Worm (Caenorhabditis elegans): ENCODE measurements around the gene lmtr-2.
A peak's percentile ranks its signal among the peaks of the same experiment; 100 is the strongest.

The lmtr-2 gene

DNA sequence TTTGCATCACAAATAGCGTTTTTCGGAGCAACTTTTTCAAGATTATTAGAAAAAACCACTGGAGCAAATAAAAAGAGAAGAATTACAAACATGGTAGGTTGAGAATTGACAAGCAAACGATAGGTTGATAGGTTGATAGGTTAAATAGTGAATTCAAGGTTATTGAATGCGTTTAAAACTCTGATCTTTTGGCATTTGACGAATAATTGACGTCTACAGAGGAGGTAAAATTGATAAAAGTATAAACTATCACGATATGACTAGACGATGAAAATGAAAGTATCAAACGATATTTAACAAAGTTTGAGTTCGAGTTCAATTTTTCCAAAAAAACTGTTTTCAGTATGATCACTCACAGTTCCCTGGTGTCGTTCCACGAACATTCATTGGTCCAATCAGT, 25.0 kb upstream of the lmtr-2 start, which contains the start of gene ZC513.14:
Gene ZC513.14, minus strand, starts transcription at position 101 of the 400 bp plus-strand sequence.
- TF ChIP-seq dao-5 (tag; optimal IDR thresholded peaks at IDR 0.05) (no peak), him-1 (tag; optimal IDR thresholded peaks at IDR 0.05) (no peak)

DNA sequence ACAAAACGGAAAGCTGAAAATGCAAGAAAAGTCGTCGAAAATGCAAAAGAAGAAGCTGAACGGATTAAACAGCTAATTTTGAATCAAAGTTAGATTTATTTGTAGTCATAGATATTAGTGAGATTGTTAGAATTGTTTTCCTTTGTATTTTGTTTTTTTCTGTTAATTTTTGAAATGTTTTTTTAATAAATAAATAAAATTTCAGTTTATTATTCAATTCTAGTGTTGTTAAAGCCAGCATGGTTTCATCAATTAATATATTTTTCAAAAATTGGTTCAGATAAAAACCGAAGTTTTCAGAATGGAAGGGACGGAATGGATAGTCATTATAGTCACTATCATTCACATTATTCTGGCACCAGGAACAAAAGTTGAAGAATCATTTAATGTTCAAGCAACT, 23.9 kb upstream of the lmtr-2 start, which contains the start of gene algn-12:
Gene algn-12, plus strand, starts transcription at position 301 of the 400 bp plus-strand sequence.
- TF ChIP-seq dao-5 (tag; optimal IDR thresholded peaks at IDR 0.05) (no peak), him-1 (tag; optimal IDR thresholded peaks at IDR 0.05) (no peak), W03F9.2 (tag; optimal IDR thresholded peaks at IDR 0.05) (no peak)

DNA sequence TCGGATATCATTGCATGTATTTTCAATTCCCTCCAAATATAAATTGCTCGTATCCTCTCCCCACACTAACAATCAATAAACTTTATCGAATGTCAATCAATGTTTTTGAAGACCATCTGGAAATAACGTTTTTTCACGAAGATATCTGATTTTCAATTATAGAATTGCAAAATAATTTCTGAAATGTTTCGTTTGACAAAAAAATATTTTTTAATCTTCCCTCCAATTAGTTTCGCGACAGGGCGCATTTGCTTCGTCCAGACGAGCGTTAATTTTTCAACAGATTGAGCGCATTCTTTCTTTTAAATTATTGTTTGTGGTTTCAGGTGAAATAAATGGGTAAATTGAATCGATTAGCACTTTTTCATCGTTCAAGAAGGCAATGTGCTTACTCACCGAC, 20.2 kb upstream of the lmtr-2 start, which contains the start of gene vars-1:
Gene vars-1, plus strand, starts transcription at position 291 of the 400 bp plus-strand sequence.
- TF ChIP-seq dao-5 (tag; optimal IDR thresholded peaks at IDR 0.05) (no peak), him-1 (tag; optimal IDR thresholded peaks at IDR 0.05) (no peak), W03F9.2 (tag; optimal IDR thresholded peaks at IDR 0.05) (no peak)

DNA sequence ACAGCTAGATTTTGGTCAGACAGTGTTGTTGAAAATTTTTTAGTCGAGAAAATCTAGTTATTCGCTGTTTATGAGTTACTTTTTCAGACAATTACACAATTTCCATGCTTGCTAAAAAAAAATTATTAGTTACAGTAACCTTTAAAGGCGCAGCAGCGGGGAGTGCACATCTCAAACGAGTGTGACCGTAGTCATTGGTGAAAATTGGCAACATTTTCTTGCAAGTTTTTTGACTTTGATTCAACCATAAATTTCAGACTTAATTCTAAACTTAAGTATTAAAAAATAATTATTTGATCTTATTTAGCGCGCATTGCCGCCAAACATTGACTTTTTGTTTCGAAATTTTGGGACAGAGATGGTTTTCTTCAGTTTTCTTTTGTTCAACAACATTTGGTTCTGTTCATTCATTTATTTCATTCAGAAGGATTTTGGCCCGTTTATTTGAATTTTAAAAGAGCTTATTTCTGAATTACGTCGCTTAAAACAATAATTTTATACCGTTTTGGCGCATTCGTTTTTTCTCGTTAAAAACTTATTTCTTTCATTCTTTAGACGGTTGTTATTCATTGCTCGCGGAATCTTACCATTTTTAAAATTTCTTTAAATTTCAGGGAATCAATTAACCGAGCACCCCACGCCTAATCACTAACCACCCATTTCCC, 18.1 kb upstream of the lmtr-2 start, which contains the start of gene oma-2:
Gene oma-2, plus strand, starts transcription at position 615 of the 665 bp plus-strand sequence.
- TF ChIP-seq W03F9.2 (tag; optimal IDR thresholded peaks at IDR 0.05), result no peak
- no peak for TF ChIP-seq him-1 (tag; optimal IDR thresholded peaks at IDR 0.05)

DNA sequence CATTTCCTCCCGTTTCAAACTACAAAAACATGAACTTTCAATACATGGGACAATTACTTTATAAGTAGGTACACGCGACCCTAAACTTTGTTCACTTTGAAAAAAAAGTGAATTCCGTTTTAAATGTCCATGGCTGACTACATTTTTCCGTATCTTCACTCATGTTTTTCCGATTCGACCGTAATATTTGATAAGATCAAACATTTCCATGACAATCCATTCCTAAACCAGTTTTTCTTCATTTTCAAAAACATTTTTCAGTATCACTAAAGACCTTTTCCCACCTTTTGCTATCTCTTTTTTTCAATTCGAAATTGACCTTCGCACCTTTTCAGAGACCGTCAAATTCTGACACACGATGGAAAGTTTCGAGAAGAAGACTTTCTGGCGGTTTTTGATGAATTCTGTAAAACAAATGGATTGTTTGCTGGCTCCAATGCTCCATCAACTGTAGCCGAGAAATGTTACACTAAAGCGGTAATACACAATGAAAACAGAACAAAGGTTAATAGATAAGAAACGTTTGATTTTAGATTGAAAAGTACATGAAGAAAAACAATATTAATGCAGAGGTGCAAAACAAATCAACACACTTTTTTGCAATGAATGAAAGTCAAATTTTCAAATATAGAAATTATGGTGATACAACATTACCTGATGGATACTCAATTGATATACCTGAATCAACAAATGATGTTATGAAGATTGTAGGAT, 16.7 kb upstream of the lmtr-2 start:
- TF ChIP-seq him-1 (tag; optimal IDR thresholded peaks at IDR 0.05), result no peak
- TF ChIP-seq dao-5 (tag; optimal IDR thresholded peaks at IDR 0.05), result no peak
- no peak for TF ChIP-seq W03F9.2 (tag; optimal IDR thresholded peaks at IDR 0.05)

DNA sequence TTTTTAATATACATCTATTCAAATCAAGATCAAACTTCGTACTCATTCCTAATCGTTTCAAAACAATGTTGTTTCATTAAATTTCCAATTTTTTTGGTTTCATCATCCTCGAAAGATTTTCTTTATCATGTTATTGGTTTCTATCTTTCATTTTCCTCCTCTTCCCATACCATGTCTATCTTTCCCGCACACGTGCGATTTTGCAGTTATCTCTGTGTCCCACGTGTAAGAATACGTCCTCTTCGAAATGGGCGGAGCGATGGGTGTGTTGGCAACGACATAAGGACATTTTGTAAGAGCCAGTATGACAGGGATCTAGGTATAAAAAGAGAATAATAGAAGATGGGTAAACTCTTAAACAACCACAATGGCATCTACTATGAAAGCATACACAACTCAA, 15.4 kb upstream of the lmtr-2 start, which contains the start of gene F43H9.4:
Gene F43H9.4, plus strand, starts transcription at position 366 of the 400 bp plus-strand sequence.
- TF ChIP-seq W03F9.2 (tag; optimal IDR thresholded peaks at IDR 0.05), result no peak
- TF ChIP-seq him-1 (tag; optimal IDR thresholded peaks at IDR 0.05), result no peak
- TF ChIP-seq dao-5 (tag; optimal IDR thresholded peaks at IDR 0.05), result no peak

DNA sequence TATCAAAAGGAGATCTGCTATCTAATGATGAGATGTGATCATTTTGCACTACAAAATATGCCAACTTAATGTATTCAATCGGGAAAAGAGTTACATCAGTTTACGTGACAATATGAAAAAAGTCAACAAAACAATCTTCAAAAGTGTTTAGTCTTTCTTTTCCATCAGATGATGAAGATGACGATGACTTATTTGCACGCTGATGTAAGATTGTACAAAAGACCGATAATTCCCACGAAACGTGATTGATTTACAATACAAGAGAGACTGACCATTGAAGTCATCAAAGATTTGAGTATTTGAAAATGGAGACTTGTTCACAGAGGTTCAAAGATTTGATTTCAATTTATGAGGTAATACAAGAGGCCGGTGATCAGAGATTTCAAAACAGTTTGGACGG, 14.4 kb upstream of the lmtr-2 start:
- TF ChIP-seq W03F9.2 (tag; optimal IDR thresholded peaks at IDR 0.05), result no peak
- TF ChIP-seq dao-5 (tag; optimal IDR thresholded peaks at IDR 0.05), result no peak
- no peak for TF ChIP-seq him-1 (tag; optimal IDR thresholded peaks at IDR 0.05)

DNA sequence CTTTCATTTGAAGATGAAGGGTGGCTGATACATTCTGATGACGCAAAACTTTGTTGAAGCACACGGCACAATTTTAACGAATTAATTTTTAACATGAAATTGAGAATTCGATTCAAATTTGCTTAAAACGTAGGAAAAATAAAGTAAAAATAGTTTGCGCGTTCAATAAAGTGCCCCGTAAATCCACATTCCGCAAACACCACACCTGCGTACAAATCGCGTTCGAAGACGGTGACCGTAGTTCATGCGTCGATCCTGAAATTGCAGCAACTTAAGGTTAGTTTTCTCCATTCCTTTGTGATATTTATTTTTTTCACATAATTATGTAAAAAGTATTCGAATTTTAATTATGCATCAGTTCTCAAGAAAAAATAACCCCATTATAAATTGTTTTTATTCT, 13.8 kb upstream of the lmtr-2 start, which contains the start of gene F43H9.3:
Gene F43H9.3, minus strand, starts transcription at position 189 of the 400 bp plus-strand sequence.
- TF ChIP-seq him-1 (tag; optimal IDR thresholded peaks at IDR 0.05) (no peak), W03F9.2 (tag; optimal IDR thresholded peaks at IDR 0.05) (no peak), dao-5 (tag; optimal IDR thresholded peaks at IDR 0.05) (no peak)

DNA sequence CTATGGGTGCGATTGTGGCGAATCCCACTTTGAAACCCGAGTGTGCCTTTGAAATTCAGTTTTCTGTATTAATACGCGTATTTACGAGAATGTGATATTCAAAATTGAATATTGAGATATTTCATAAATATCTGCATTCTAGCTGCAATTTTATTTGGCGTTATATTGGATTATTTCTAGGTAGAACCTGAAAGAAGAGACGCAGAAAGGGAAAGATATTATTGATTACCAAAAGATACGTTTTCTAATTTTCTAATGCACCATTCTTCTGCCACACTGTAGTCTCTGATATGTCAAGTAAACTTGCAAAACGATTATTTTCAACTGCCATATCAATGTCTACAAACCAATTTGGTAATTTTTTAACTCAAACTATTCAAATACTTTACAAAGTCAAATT, 11.1 kb upstream of the lmtr-2 start, which contains the start of gene ech-3:
Gene ech-3, plus strand, starts transcription at position 178 of the 400 bp plus-strand sequence.
- TF ChIP-seq W03F9.2 (tag; optimal IDR thresholded peaks at IDR 0.05) (no peak), him-1 (tag; optimal IDR thresholded peaks at IDR 0.05) (no peak), dao-5 (tag; optimal IDR thresholded peaks at IDR 0.05) (no peak)

DNA sequence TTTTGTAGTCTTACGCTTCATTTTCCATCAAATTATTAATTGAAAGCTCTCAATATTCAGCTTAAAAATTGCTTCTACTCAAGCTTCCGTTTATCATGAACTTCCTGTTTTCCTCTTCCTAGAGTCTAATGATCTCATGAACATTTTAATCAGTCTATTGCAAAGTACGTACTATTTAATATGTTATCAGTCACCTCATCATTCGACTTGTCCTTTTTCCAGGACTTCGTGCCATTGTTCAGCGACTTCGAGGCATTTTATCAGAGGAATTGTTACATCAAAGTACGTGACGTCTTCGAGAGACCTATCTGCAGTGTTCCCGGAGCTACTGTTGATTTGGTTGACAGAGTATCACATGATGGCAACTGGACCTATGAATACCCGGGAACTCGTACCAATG, 8.9 kb upstream of the lmtr-2 start:
- TF ChIP-seq him-1 (tag; optimal IDR thresholded peaks at IDR 0.05) (no peak), W03F9.2 (tag; optimal IDR thresholded peaks at IDR 0.05) (no peak), dao-5 (tag; optimal IDR thresholded peaks at IDR 0.05) (no peak)

DNA sequence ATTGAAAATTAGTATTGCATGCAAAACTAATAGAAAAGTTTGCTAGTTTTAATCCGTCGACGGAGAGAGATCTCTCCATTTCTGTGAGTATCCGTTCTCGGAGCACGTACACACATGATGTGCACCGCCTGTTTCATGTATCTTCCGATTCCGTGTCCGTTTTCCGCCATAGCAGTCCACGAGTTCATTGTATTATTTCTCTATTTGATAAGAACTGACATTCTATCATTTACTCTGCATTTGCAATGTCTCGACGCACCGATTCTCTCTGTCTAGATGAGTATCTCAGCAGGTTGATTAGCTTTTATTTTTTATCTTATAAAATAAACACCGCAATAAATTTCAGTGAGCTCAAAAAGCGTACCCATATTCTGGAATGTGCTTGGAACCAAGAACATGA, 8.0 kb upstream of the lmtr-2 start:
- TF ChIP-seq dao-5 (tag; optimal IDR thresholded peaks at IDR 0.05) (no peak), him-1 (tag; optimal IDR thresholded peaks at IDR 0.05) (no peak), W03F9.2 (tag; optimal IDR thresholded peaks at IDR 0.05) (no peak)

DNA sequence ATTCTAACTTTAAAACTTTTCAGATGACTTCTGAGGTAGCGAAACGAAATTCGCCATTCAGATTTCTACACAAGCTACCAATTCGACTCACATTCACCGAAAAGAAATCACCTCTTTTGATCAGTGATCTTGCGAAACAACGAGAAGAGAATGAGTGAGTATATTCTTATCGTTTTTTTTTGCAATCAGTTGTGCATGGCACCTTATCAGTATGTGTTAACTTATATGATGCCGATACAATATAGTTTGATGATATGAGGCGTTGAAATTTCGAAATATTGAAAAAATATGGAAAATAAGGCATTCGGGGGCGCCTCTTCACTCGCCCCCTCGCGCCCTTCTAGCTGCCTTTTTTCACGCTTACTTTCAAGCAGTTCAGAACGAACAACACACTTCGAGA, 7.0 kb upstream of the lmtr-2 start:
- TF ChIP-seq W03F9.2 (tag; optimal IDR thresholded peaks at IDR 0.05) (no peak), him-1 (tag; optimal IDR thresholded peaks at IDR 0.05) (no peak), dao-5 (tag; optimal IDR thresholded peaks at IDR 0.05) (no peak)

DNA sequence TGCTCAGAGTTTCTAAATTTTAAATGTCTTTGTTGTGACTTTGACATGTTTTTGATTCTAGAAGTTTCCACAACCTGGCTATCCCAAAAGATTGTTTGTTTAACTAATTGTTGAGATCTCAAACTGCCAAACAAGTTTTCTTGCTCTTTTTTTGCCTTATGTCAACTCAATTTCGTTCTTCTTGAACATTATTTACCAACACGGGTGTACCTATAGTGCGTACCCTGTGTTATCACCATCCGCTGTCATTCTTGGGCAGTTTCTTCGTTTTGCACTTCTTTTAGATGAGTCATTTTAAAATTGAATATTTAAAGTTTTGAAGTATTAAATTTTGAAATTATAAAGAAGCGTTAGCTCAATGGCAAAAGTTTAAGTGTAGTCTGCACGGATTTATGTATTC, 6.0 kb upstream of the lmtr-2 start, which contains the start of gene sptl-2:
Gene sptl-2, plus strand, starts transcription at position 280 of the 400 bp plus-strand sequence.
- TF ChIP-seq dao-5 (tag; optimal IDR thresholded peaks at IDR 0.05) (no peak), W03F9.2 (tag; optimal IDR thresholded peaks at IDR 0.05) (no peak), him-1 (tag; optimal IDR thresholded peaks at IDR 0.05) (no peak)

DNA sequence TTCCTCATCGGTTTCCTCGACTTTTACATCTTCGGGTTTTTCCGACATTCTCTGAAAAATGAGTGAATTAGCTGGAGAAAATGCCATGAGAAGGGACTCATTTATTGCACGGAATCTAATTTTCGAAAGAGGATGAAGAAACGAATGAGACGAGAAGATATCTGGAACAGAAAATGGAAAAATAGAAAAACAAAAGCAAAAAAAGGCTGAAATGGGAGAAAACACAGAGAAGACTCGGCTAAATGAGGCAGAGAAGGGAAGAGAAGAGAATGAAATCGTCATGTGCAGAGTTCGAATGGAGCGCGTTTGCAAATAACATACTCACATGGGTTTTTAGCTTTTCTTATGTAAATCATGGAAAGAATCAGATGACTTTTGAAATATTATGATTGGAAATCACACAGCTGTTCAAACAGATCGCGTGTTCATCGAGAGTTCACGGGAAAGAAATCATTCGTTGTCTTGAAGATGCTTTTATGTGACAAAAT, 3.0 kb upstream of the lmtr-2 start, which contains the start of gene Y97E10AR.6:
Gene Y97E10AR.6, minus strand, starts transcription at position 51 of the 488 bp plus-strand sequence.
- peak; percentile 25 for TF ChIP-seq W03F9.2 (tag; optimal IDR thresholded peaks at IDR 0.05)
- TF ChIP-seq dao-5 (tag; optimal IDR thresholded peaks at IDR 0.05), result no peak

Measured in whole organism, L4/young adult.